Fruit fly (Drosophila melanogaster) whole organism, embryonic: ENCODE results near the gene Snx27.

Experiments
- Ada2b ChIP-seq: fragments of 200-800 bp; sonication (Bioruptor generic); IDR thresholded peaks from 2 replicates; pipeline ENCODE4 v1.3.6; 2022; ENCODE audit warnings: missing biosample characterization, missing genetic modification characterization
- Asciz ChIP-seq: fragments of 200-800 bp; sonication (Bioruptor generic); optimal IDR thresholded peaks from 2 replicates; lab custom pipeline; 2017; ENCODE audit warnings: missing biosample characterization, mild to moderate bottlenecking, missing genetic modification characterization, missing genetic modification reagents
- Blimp-1 ChIP-seq: fragments of 200-800 bp; sonication (Bioruptor generic); optimal IDR thresholded peaks from 3 replicates; lab custom pipeline; 2018; ENCODE audit warnings: missing biosample characterization, missing genetic modification characterization, mild to moderate bottlenecking, moderate library complexity, missing genetic modification reagents
- CG1024 ChIP-seq: fragments of 200-800 bp; sonication (Bioruptor generic); IDR thresholded peaks from 2 replicates; pipeline ENCODE4 v1.3.6; 2022; ENCODE audit warnings: missing biosample characterization, missing genetic modification characterization
- CG11456 ChIP-seq: fragments of 200-800 bp; sonication (Bioruptor generic); IDR thresholded peaks from 3 replicates; pipeline ENCODE4 v1.3.6; 2022; ENCODE audit warnings: missing biosample characterization, missing genetic modification characterization
- CG12659 ChIP-seq: fragments of 200-800 bp; sonication (Bioruptor generic); optimal IDR thresholded peaks from 3 replicates; lab custom pipeline; 2017; ENCODE audit warnings: mild to moderate bottlenecking, missing biosample characterization, missing genetic modification reagents, missing genetic modification characterization
- CG15696 ChIP-seq: fragments of 200-800 bp; sonication (Bioruptor generic); optimal IDR thresholded peaks from 2 replicates; lab custom pipeline; 2019; ENCODE audit warnings: missing biosample characterization, mild to moderate bottlenecking, missing genetic modification characterization, moderate library complexity
- CG1603 ChIP-seq: fragments of 200-800 bp; sonication (Bioruptor generic); optimal IDR thresholded peaks from 2 replicates; lab custom pipeline; 2019; ENCODE audit warnings: missing biosample characterization, mild to moderate bottlenecking, missing genetic modification characterization, moderate library complexity
- CG18764 ChIP-seq: fragments of 200-800 bp; sonication (Bioruptor generic); optimal IDR thresholded peaks from 3 replicates; lab custom pipeline; 2016; ENCODE audit warnings: missing biosample characterization, missing genetic modification characterization
- CG2116 ChIP-seq: fragments of 200-800 bp; sonication (Bioruptor generic); optimal IDR thresholded peaks from 3 replicates; lab custom pipeline; 2018; ENCODE audit warnings: missing biosample characterization, mild to moderate bottlenecking, missing genetic modification characterization
- CG2678 ChIP-seq: fragments of 200-800 bp; sonication (Bioruptor generic); optimal IDR thresholded peaks from 3 replicates; lab custom pipeline; 2019; ENCODE audit warnings: missing biosample characterization, mild to moderate bottlenecking, missing genetic modification characterization, moderate library complexity
- CG30431 ChIP-seq: fragments of 200-800 bp; sonication (Bioruptor generic); optimal IDR thresholded peaks from 2 replicates; lab custom pipeline; 2017; ENCODE audit warnings: missing biosample characterization, missing genetic modification characterization
- CG32772 ChIP-seq: fragments of 200-800 bp; sonication (Bioruptor generic); IDR thresholded peaks from 2 replicates; pipeline ENCODE4 v1.3.6; 2022; ENCODE audit warnings: missing biosample characterization, missing genetic modification characterization
- CG4820 ChIP-seq: fragments of 200-800 bp; sonication (Bioruptor generic); optimal IDR thresholded peaks from 3 replicates; lab custom pipeline; 2016; ENCODE audit warnings: missing biosample characterization, missing genetic modification characterization
- CG6654 ChIP-seq: fragments of 200-800 bp; sonication (Bioruptor generic); optimal IDR thresholded peaks from 2 replicates; lab custom pipeline; 2017; ENCODE audit warnings: missing biosample characterization, mild to moderate bottlenecking, missing genetic modification characterization
- CG6791 ChIP-seq: fragments of 200-800 bp; sonication (Bioruptor generic); IDR thresholded peaks from 3 replicates; pipeline ENCODE4 v1.3.6; 2022; ENCODE audit warnings: missing biosample characterization, missing genetic modification characterization; ENCODE audit not compliant: partially characterized antibody
- CG9437 ChIP-seq: fragments of 200-800 bp; sonication (Bioruptor generic); optimal IDR thresholded peaks from 2 replicates; lab custom pipeline; 2018; ENCODE audit warnings: missing biosample characterization, mild to moderate bottlenecking, missing genetic modification characterization
- Dad ChIP-seq: fragments of 200-800 bp; sonication (Bioruptor generic); optimal IDR thresholded peaks from 3 replicates; lab custom pipeline; 2016; ENCODE audit warnings: missing biosample characterization, missing genetic modification characterization
- Dek ChIP-seq: fragments of 200-800 bp; sonication (Bioruptor generic); optimal IDR thresholded peaks from 3 replicates; lab custom pipeline; 2019; ENCODE audit warnings: missing biosample characterization, mild to moderate bottlenecking, missing genetic modification characterization, moderate library complexity
- Dll ChIP-seq: fragments of 200-800 bp; sonication (Bioruptor generic); IDR thresholded peaks from 4 replicates; pipeline ENCODE4 v1.3.6; 2022; ENCODE audit warnings: missing biosample characterization, missing genetic modification characterization; ENCODE audit not compliant: partially characterized antibody
- Hr39 ChIP-seq: fragments of >200 bp; optimal IDR thresholded peaks from 2 replicates; lab custom pipeline; 2017
- MTF-1 ChIP-seq: fragments of 200-800 bp; sonication (Bioruptor generic); optimal IDR thresholded peaks from 2 replicates; lab custom pipeline; 2018; ENCODE audit warnings: missing biosample characterization, mild to moderate bottlenecking, missing genetic modification characterization, borderline replicate concordance
- NfI ChIP-seq: fragments of 200-800 bp; sonication (Bioruptor generic); optimal IDR thresholded peaks from 3 replicates; lab custom pipeline; 2018; ENCODE audit warnings: missing biosample characterization, mild to moderate bottlenecking, missing genetic modification characterization, moderate library complexity
- Oli ChIP-seq: fragments of 200-800 bp; sonication (Bioruptor generic); optimal IDR thresholded peaks from 2 replicates; lab custom pipeline; 2018; ENCODE audit warnings: missing biosample characterization, mild to moderate bottlenecking, missing genetic modification characterization, moderate library complexity
- Optix ChIP-seq: fragments of 200-800 bp; sonication (Bioruptor generic); IDR thresholded peaks from 3 replicates; pipeline ENCODE4 v1.3.6; 2022; ENCODE audit warnings: missing biosample characterization, missing genetic modification characterization
- Rx ChIP-seq: fragments of 200-800 bp; sonication (Bioruptor generic); IDR thresholded peaks from 2 replicates; pipeline ENCODE4 v1.3.6; 2022; ENCODE audit warnings: missing biosample characterization, missing genetic modification characterization
- Sox102F ChIP-seq: fragments of 200-800 bp; sonication (Bioruptor generic); optimal IDR thresholded peaks from 2 replicates; lab custom pipeline; 2018; ENCODE audit warnings: missing biosample characterization, mild to moderate bottlenecking, missing genetic modification characterization, moderate library complexity
- ac ChIP-seq: fragments of 200-800 bp; sonication (Bioruptor generic); optimal IDR thresholded peaks from 3 replicates; lab custom pipeline; 2017; ENCODE audit warnings: missing biosample characterization, mild to moderate bottlenecking, missing genetic modification characterization
- al ChIP-seq: fragments of 200-800 bp; sonication (Bioruptor generic); IDR thresholded peaks from 2 replicates; pipeline ENCODE4 v1.3.6; 2022; ENCODE audit warnings: missing biosample characterization, missing genetic modification characterization
- btn ChIP-seq: fragments of 200-800 bp; sonication (Bioruptor generic); optimal IDR thresholded peaks from 2 replicates; lab custom pipeline; 2016; ENCODE audit warnings: missing biosample characterization, missing genetic modification characterization
- cg ChIP-seq: fragments of 200-800 bp; sonication (Bioruptor generic); optimal IDR thresholded peaks from 3 replicates; lab custom pipeline; 2019; ENCODE audit warnings: missing biosample characterization, mild to moderate bottlenecking, missing genetic modification characterization, moderate library complexity
- corto ChIP-seq: fragments of 200-800 bp; sonication (Bioruptor generic); optimal IDR thresholded peaks from 2 replicates; lab custom pipeline; 2016; ENCODE audit warnings: missing biosample characterization, mild to moderate bottlenecking, missing genetic modification characterization, moderate library complexity
- croc ChIP-seq: fragments of 200-800 bp; sonication (Bioruptor generic); conservative IDR thresholded peaks from 3 replicates; pipeline ENCODE4 v1.3.6; 2022; ENCODE audit warnings: missing biosample characterization, missing genetic modification characterization
- crp ChIP-seq, 2 experiments: fragments of 200-800 bp; sonication (Bioruptor generic); optimal IDR thresholded peaks; 2 replicates in 1 of 2; 3 replicates in 1 of 2; lab custom pipeline; 2017; ENCODE audit warnings: missing biosample characterization in 2 of 2, missing genetic modification characterization in 2 of 2, mild to moderate bottlenecking in 1 of 2, moderate library complexity in 1 of 2
- dpn ChIP-seq, 2 experiments: fragments of 200-800 bp; sonication (Bioruptor generic); optimal IDR thresholded peaks; 3 replicates each; lab custom pipeline; 2016; ENCODE audit warnings: missing biosample characterization in 2 of 2, missing genetic modification characterization in 2 of 2
- gfzf ChIP-seq: fragments of 200-800 bp; sonication (Bioruptor generic); optimal IDR thresholded peaks from 2 replicates; lab custom pipeline; 2016; ENCODE audit warnings: missing biosample characterization, mild to moderate bottlenecking, missing genetic modification characterization, moderate library complexity
- ind ChIP-seq: fragments of 200-800 bp; sonication (Bioruptor generic); optimal IDR thresholded peaks from 3 replicates; lab custom pipeline; 2016; ENCODE audit warnings: missing biosample characterization, missing genetic modification characterization
- inv ChIP-seq: fragments of 200-800 bp; sonication (Bioruptor generic); IDR thresholded peaks from 2 replicates; pipeline ENCODE4 v1.3.6; 2022; ENCODE audit warnings: missing biosample characterization, missing genetic modification characterization; ENCODE audit not compliant: partially characterized antibody
- lmd ChIP-seq: fragments of 200-800 bp; sonication (Bioruptor generic); IDR thresholded peaks from 2 replicates; pipeline ENCODE4 v1.3.6; 2022; ENCODE audit warnings: missing biosample characterization, missing genetic modification characterization
- lola ChIP-seq, 3 experiments: fragments of >200 bp in 2 of 3; fragments of 200-800 bp in 1 of 3; sonication (Bioruptor generic) in 1 of 3; optimal IDR thresholded peaks; 2 replicates each; lab custom pipeline; 2017 to 2019; ENCODE audit warnings: missing biosample characterization in 3 of 3, missing genetic modification characterization in 3 of 3, mild to moderate bottlenecking in 1 of 3, moderate library complexity in 1 of 3
- nerfin-1 ChIP-seq: fragments of 200-800 bp; sonication (Bioruptor generic); optimal IDR thresholded peaks from 3 replicates; lab custom pipeline; 2019; ENCODE audit warnings: missing biosample characterization, mild to moderate bottlenecking, missing genetic modification characterization, moderate library complexity
- odd ChIP-seq: fragments of 200-800 bp; sonication (Bioruptor generic); optimal IDR thresholded peaks from 2 replicates; lab custom pipeline; 2017; ENCODE audit warnings: missing biosample characterization, mild to moderate bottlenecking, missing genetic modification characterization
- otp ChIP-seq: fragments of 200-800 bp; sonication (Bioruptor generic); IDR thresholded peaks from 3 replicates; pipeline ENCODE4, ENCODE4 v1.3.6; 2022; ENCODE audit warnings: missing biosample characterization, missing genetic modification characterization
- sd ChIP-seq: fragments of 200-800 bp; sonication (Bioruptor generic); optimal IDR thresholded peaks from 3 replicates; lab custom pipeline; 2018; ENCODE audit warnings: missing biosample characterization, mild to moderate bottlenecking, missing genetic modification characterization, moderate library complexity
- sug ChIP-seq: fragments of 200-800 bp; optimal IDR thresholded peaks from 2 replicates; lab custom pipeline; 2019; ENCODE audit warnings: missing biosample characterization, mild to moderate bottlenecking, missing genetic modification characterization, moderate library complexity
- tll ChIP-seq, 2 experiments: fragments of 200-800 bp in 1 of 2; fragments of >200 bp in 1 of 2; sonication (Bioruptor generic) in 1 of 2; optimal IDR thresholded peaks; 2 replicates each; lab custom pipeline; 2017 to 2019; ENCODE audit warnings: missing biosample characterization in 2 of 2, missing genetic modification characterization in 2 of 2, mild to moderate bottlenecking in 1 of 2, moderate library complexity in 1 of 2
- trem ChIP-seq: fragments of 200-800 bp; optimal IDR thresholded peaks from 3 replicates; lab custom pipeline; 2019; ENCODE audit warnings: missing biosample characterization, mild to moderate bottlenecking, missing genetic modification characterization, moderate library complexity
- wdn ChIP-seq: fragments of 200-800 bp; sonication (Bioruptor generic); IDR thresholded peaks from 2 replicates; pipeline ENCODE4 v1.3.6; 2022; ENCODE audit warnings: missing biosample characterization, missing genetic modification characterization

The Snx27 gene

DNA sequence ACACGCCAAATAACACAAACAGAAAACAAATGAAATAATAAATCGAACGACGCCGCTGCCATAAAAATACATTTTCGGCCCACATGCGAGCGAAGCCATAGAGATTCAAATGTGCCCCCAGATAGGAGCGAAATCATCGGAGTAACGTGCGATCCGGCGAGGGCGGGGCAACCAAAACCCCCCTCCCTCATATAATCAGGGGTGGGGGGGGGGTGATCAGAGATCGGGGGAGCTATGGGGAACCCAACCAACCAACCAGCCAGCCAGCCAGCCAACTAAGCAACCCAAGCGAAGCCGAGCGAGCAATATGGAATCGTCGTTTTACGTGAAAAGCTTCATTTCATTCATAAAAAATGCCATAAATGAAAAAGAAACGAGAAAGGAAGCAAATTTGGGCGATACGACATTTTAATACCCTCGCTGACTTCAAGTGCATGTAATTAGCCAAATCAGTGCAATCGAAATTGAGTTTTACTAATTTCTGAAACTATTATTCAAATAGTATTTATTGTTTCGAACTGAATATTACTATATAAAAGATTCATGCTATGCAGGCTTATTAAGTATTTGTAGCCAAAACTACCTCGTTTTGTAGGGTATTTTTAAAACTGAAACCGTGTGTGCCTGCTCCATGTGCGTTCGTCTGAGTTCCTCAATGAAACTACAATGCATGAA lies 37.9 kb downstream of the Snx27 start (continued):
- TF ChIP-seq CG2116 (GFP tag; lab: Kevin White, UChicago), result no peak
- TF ChIP-seq trem (tag; lab: Kevin White, UChicago), result peak; percentile 37
- peak; percentile 36; the same call in 1 of the 2 replicates for TF ChIP-seq Ada2b
- TF ChIP-seq sug (tag; lab: Kevin White, UChicago), result peak; percentile 22
- no peak for TF ChIP-seq corto (GFP tag; lab: Kevin White, UChicago)
- TF ChIP-seq otp (GFP tag; lab: Robert Waterston, UW), result peak; percentile 39; the same call in 1 of the 3 replicates
- peak; percentile 52; the same call in 2 of the 3 replicates for TF ChIP-seq Optix (GFP tag; lab: Robert Waterston, UW)
- peak; percentile 52 for TF ChIP-seq NfI
- TF ChIP-seq Asciz, result peak; percentile 66
- TF ChIP-seq wdn (GFP tag; lab: Robert Waterston, UW), result no peak
- no peak for TF ChIP-seq tll (GFP tag; optimal IDR thresholded peaks at IDR 0.05; lab: Kevin White, UChicago)
- TF ChIP-seq CG12659, result peak; percentile 3
- peak; percentile 43; the same call in 1 of the 2 replicates for TF ChIP-seq CG1024 (GFP tag; lab: Robert Waterston, UW)
- peak; percentile 44 for TF ChIP-seq CG30431
- TF ChIP-seq croc (GFP tag; lab: Robert Waterston, UW), result peak; percentile 48; the same call in 2 of the 3 replicates
- TF ChIP-seq CG9437, result peak; percentile 61
- no peak for TF ChIP-seq Dll (GFP tag; lab: Robert Waterston, UW)
- peak; percentile 81 for TF ChIP-seq Oli
- peak; percentile 31 for TF ChIP-seq CG6654
- peak; percentile 18 for TF ChIP-seq Dek (tag; lab: Kevin White, UChicago)
- no peak for TF ChIP-seq cg (GFP tag; lab: Kevin White, UChicago)
- no peak for TF ChIP-seq CG11456 (GFP tag; lab: Robert Waterston, UW)
- TF ChIP-seq al, result 0 out of 2 replicates have a peak, but pooled peaks have one; percentile 17
- no peak for TF ChIP-seq gfzf
- TF ChIP-seq Blimp-1 (GFP tag; lab: Kevin White, UChicago), result peak; percentile 75
- no peak for TF ChIP-seq crp (GFP tag; optimal IDR thresholded peaks at IDR 0.05; lab: Kevin White, UChicago)
- peak; percentile 65 for TF ChIP-seq CG32772
- TF ChIP-seq inv (GFP tag; lab: Robert Waterston, UW), result no peak
- TF ChIP-seq CG18764 (GFP tag; lab: Kevin White, UChicago), result peak; percentile 27
- peak; percentile 63 for TF ChIP-seq ind (GFP tag; lab: Kevin White, UChicago)
- TF ChIP-seq CG2678, result peak; percentile 73
- peak; percentile 23 for TF ChIP-seq nerfin-1 (tag; lab: Kevin White, UChicago)
- TF ChIP-seq Dad (GFP tag; lab: Kevin White, UChicago), result peak; percentile 4
- peak; percentile 51 to 63 for TF ChIP-seq dpn (GFP tag; optimal IDR thresholded peaks at IDR 0.05; lab: Kevin White, UChicago)
- TF ChIP-seq lola (GFP tag; optimal IDR thresholded peaks at IDR 0.05; lab: Kevin White, UChicago), result peak in 1 of 3 experiments; percentile 45
- no peak for TF ChIP-seq ac (GFP tag; lab: Kevin White, UChicago)
- TF ChIP-seq MTF-1 (GFP tag; lab: Kevin White, UChicago), result no peak
- TF ChIP-seq lmd (GFP tag; lab: Robert Waterston, UW), result peak; percentile 73
- TF ChIP-seq CG1603 (tag; lab: Kevin White, UChicago), result peak; percentile 78
- no peak for TF ChIP-seq CG6791 (GFP tag; lab: Robert Waterston, UW)
- peak; percentile 59 for TF ChIP-seq CG4820 (GFP tag; lab: Kevin White, UChicago)
- TF ChIP-seq CG15696 (tag; lab: Kevin White, UChicago), result no peak
- TF ChIP-seq odd (GFP tag; lab: Kevin White, UChicago), result peak; percentile 45
- peak; percentile 83 for TF ChIP-seq Sox102F (GFP tag; lab: Kevin White, UChicago)
- TF ChIP-seq Hr39 (lab: Kevin White, UChicago), result no peak
- TF ChIP-seq Rx (GFP tag; lab: Robert Waterston, UW), result 0 out of 2 replicates have a peak, but pooled peaks have one; percentile 37
- TF ChIP-seq btn, result no peak
- peak; percentile 5 for TF ChIP-seq sd (tag; lab: Kevin White, UChicago)
